Worm (Caenorhabditis elegans): ENCODE results near the gene mai-2.
A peak's percentile ranks its signal among the peaks of the same experiment; 100 is the strongest.

mai-2 gene

ce11 chrIV:3385337-3386215, at the start of gene mai-2:
Gene mai-2 (plus strand): TSS chrIV:3385910.
- TF ChIP-seq nfya-1 (tag; optimal IDR thresholded peaks at IDR 0.05) = peak; percentile 28
- peak; percentile 91 for TF ChIP-seq hlh-30 (tag; optimal IDR thresholded peaks at IDR 0.05; ENCODE audit: insufficient read depth)
- TF ChIP-seq pax-1 (tag; optimal IDR thresholded peaks at IDR 0.05) = no peak

ce11 chrIV:3336585-3336984, 49.1 kb upstream of the mai-2 start, which contains the start of gene F42A6.6:
Gene F42A6.6 (minus strand): TSS chrIV:3336873.
- TF ChIP-seq ama-1 (optimal IDR thresholded peaks at IDR 0.05) (peak; percentile 88), fkh-6 (tag; optimal IDR thresholded peaks at IDR 0.05) (no peak)

ce11 chrIV:3337275-3337674, 48.4 kb upstream of the mai-2 start:
- TF ChIP-seq tbx-7 (tag; optimal IDR thresholded peaks at IDR 0.05) (no peak), ama-1 (optimal IDR thresholded peaks at IDR 0.05) (no peak), hlh-8 (tag; optimal IDR thresholded peaks at IDR 0.05) (no peak), hlh-15 (tag; optimal IDR thresholded peaks at IDR 0.05) (no peak), dmd-4 (tag; optimal IDR thresholded peaks at IDR 0.05; ENCODE audit: borderline replicate concordance) (no peak), rnt-1 (tag; optimal IDR thresholded peaks at IDR 0.05) (no peak), nfya-1 (tag; optimal IDR thresholded peaks at IDR 0.05) (no peak), hlh-13 (GFP tag; optimal IDR thresholded peaks at IDR 0.05) (no peak), fkh-6 (tag; optimal IDR thresholded peaks at IDR 0.05) (no peak), zip-5 (tag; optimal IDR thresholded peaks at IDR 0.05) (no peak), nhr-11 (tag; optimal IDR thresholded peaks at IDR 0.05) (no peak), hlh-30 (tag; optimal IDR thresholded peaks at IDR 0.05; ENCODE audit: insufficient read depth) (no peak), lin-11 (tag; optimal IDR thresholded peaks at IDR 0.05) (no peak), unc-55 (GFP tag; optimal IDR thresholded peaks at IDR 0.05) (no peak), ceh-18 (tag; optimal IDR thresholded peaks at IDR 0.05) (no peak), fkh-10 (GFP tag; optimal IDR thresholded peaks at IDR 0.05) (no peak), C38D4.7 (GFP tag; optimal IDR thresholded peaks at IDR 0.05) (no peak), sox-2 (GFP tag; IDR thresholded peaks at IDR 0.05) (no peak), ttx-3 (tag; optimal IDR thresholded peaks at IDR 0.05) (no peak)

ce11 chrIV:3338176-3338575, 47.5 kb upstream of the mai-2 start:
- TF ChIP-seq ttx-3 (tag; optimal IDR thresholded peaks at IDR 0.05) (no peak), ceh-22 (tag; optimal IDR thresholded peaks at IDR 0.05) (no peak), unc-55 (GFP tag; optimal IDR thresholded peaks at IDR 0.05) (no peak), lin-11 (tag; optimal IDR thresholded peaks at IDR 0.05) (no peak), unc-42 (tag; optimal IDR thresholded peaks at IDR 0.05) (no peak), ref-2 (tag; optimal IDR thresholded peaks at IDR 0.05) (no peak), ets-4 (tag; optimal IDR thresholded peaks at IDR 0.05) (no peak)

ce11 chrIV:3338676-3339075, 47.0 kb upstream of the mai-2 start, which contains the start of gene hrpa-1:
Gene hrpa-1 (minus strand): TSS chrIV:3338867.
- TF ChIP-seq ahr-1 (tag; optimal IDR thresholded peaks at IDR 0.05) (no peak), pat-9 (tag; optimal IDR thresholded peaks at IDR 0.05) (no peak), zip-5 (tag; optimal IDR thresholded peaks at IDR 0.05) (no peak), ttx-3 (tag; optimal IDR thresholded peaks at IDR 0.05) (no peak), nfya-1 (tag; optimal IDR thresholded peaks at IDR 0.05) (peak; percentile 86), hlh-13 (GFP tag; optimal IDR thresholded peaks at IDR 0.05) (no peak), pros-1 (tag; optimal IDR thresholded peaks at IDR 0.05) (no peak), nhr-11 (tag; optimal IDR thresholded peaks at IDR 0.05) (no peak), sdc-2 (tag; optimal IDR thresholded peaks at IDR 0.05) (no peak), T23F11.4 (GFP tag; optimal IDR thresholded peaks at IDR 0.05) (no peak), fkh-10 (GFP tag; optimal IDR thresholded peaks at IDR 0.05) (no peak), hlh-6 (tag; optimal IDR thresholded peaks at IDR 0.05) (no peak), elt-4 (tag; optimal IDR thresholded peaks at IDR 0.05) (no peak), tbx-7 (tag; optimal IDR thresholded peaks at IDR 0.05) (no peak), ceh-18 (tag; optimal IDR thresholded peaks at IDR 0.05) (peak; percentile 21), ets-4 (tag; optimal IDR thresholded peaks at IDR 0.05) (no peak), dmd-4 (tag; optimal IDR thresholded peaks at IDR 0.05; ENCODE audit: borderline replicate concordance) (no peak), rnt-1 (tag; optimal IDR thresholded peaks at IDR 0.05) (peak; percentile 70), ceh-14 (tag; optimal IDR thresholded peaks at IDR 0.05) (no peak), eyg-1 (tag; optimal IDR thresholded peaks at IDR 0.05) (no peak), ceh-19 (GFP tag; optimal IDR thresholded peaks at IDR 0.05) (no peak), ceh-6 (GFP tag; optimal IDR thresholded peaks at IDR 0.05) (no peak), gmeb-2 (tag; optimal IDR thresholded peaks at IDR 0.05) (no peak), mec-3 (tag; optimal IDR thresholded peaks at IDR 0.05; ENCODE audit: borderline replicate concordance) (no peak), pha-4 (tag; optimal IDR thresholded peaks at IDR 0.05) (no peak), che-1 (tag; optimal IDR thresholded peaks at IDR 0.05) (no peak), npax-4 (tag; optimal IDR thresholded peaks at IDR 0.05) (no peak), hlh-15 (tag; optimal IDR thresholded peaks at IDR 0.05) (no peak), ama-1 (optimal IDR thresholded peaks at IDR 0.05) (no peak), syd-9 (tag; optimal IDR thresholded peaks at IDR 0.05) (no peak), ceh-22 (tag; optimal IDR thresholded peaks at IDR 0.05) (no peak)

Measured in whole organism, late embryonic.